Fruit fly (Drosophila melanogaster): ENCODE results near the gene CG15357.

The CG15357 gene

DNA sequence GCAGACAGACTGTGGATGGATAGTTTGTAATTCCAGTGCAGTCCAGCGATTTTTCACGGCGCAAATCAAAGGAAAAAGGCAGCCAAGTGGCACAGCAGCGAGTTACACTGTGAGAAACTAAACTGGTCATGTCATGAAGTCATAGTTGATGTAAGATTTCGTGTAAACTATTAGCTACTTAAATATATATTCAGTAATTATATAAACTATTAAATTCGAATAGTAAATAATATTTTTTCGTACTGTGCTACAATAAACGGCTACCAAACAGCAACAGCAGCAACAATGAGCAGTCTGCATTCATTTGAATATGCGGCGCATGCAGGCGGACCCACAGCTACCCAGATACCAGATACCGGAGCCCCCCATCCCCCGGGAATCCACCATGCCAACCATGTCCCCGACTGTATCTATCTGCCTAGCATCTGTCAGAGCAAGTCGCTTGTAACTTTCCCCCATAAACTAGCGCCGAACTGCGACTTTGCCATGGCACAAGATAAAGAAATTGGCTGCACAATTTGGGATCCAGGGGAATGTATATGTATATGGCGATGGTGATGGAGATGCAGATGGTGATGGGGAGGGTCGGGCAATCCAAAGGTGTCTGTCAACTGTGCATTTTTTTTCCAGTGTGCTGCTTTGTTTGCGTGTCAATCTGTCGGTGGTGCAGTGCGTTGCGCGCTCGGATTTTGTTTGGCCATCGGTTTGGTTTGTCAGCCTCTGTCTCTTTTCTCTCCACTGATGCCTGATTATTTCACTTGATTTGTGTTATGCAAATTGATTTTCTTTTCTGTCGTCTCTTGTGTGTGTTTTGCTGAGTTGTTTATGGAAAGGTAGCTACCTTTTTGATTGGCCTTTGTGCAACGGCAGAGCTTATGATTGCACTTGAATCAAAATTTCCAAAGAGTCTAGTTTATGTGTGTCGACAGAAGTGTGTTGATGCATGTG is 19.3 kb downstream of the CG15357 start (continued):
- TF ChIP-seq Mes4 (GFP tag; optimal IDR thresholded peaks at IDR 0.05), result no peak
- TF ChIP-seq kah (GFP tag; optimal IDR thresholded peaks at IDR 0.05), result no peak
- no peak for TF ChIP-seq sens-2 (GFP tag; IDR thresholded peaks at IDR 0.05)
- no peak for TF ChIP-seq CG6272 (GFP tag; IDR thresholded peaks at IDR 0.05)
- TF ChIP-seq Pdp1 (GFP tag; optimal IDR thresholded peaks at IDR 0.05), result no peak
- TF ChIP-seq ssp (GFP tag; IDR thresholded peaks at IDR 0.05), result no peak
- no peak for TF ChIP-seq CTCF (GFP tag; optimal IDR thresholded peaks at IDR 0.05)
- TF ChIP-seq Optix (GFP tag; IDR thresholded peaks at IDR 0.05), result no peak
- TF ChIP-seq dmrt11E (tag; optimal IDR thresholded peaks at IDR 0.05), result no peak
- no peak for TF ChIP-seq Mad (GFP tag; optimal IDR thresholded peaks at IDR 0.05)
- peak; percentile 48 for TF ChIP-seq gem (tag; optimal IDR thresholded peaks at IDR 0.05)
- TF ChIP-seq CG6813 (GFP tag; optimal IDR thresholded peaks at IDR 0.05), result no peak
- no peak for TF ChIP-seq Opbp (GFP tag; IDR thresholded peaks at IDR 0.05; ENCODE audit: partially characterized antibody)
- no peak for TF ChIP-seq CG3065 (GFP tag; optimal IDR thresholded peaks at IDR 0.05)
- TF ChIP-seq CG11247 (GFP tag; IDR thresholded peaks at IDR 0.05), result no peak
- peak; percentile 17; the same call in 1 of the 2 replicates for TF ChIP-seq slbo (GFP tag; IDR thresholded peaks at IDR 0.05)
- TF ChIP-seq CG12071 (GFP tag; optimal IDR thresholded peaks at IDR 0.05), result no peak
- no peak for TF ChIP-seq danr (GFP tag; IDR thresholded peaks at IDR 0.05)
- no peak for TF ChIP-seq Oaz (GFP tag; IDR thresholded peaks at IDR 0.05)
- TF ChIP-seq gt (GFP tag; IDR thresholded peaks at IDR 0.05), result no peak
- no peak for TF ChIP-seq CG18011 (GFP tag; optimal IDR thresholded peaks at IDR 0.05)
- no peak for TF ChIP-seq CG31388 (GFP tag; optimal IDR thresholded peaks at IDR 0.05)
- TF ChIP-seq Bdp1 (GFP tag; optimal IDR thresholded peaks at IDR 0.05), result no peak
- TF ChIP-seq pho (GFP tag; optimal IDR thresholded peaks at IDR 0.05), result no peak
- no peak for TF ChIP-seq CG10274 (GFP tag; optimal IDR thresholded peaks at IDR 0.05)
- no peak for TF ChIP-seq Tbp (GFP tag; optimal IDR thresholded peaks at IDR 0.05)
- no peak for TF ChIP-seq CG5180 (GFP tag; optimal IDR thresholded peaks at IDR 0.05)
- TF ChIP-seq Usf (GFP tag; optimal IDR thresholded peaks at IDR 0.05), result no peak
- TF ChIP-seq repo (GFP tag; optimal IDR thresholded peaks at IDR 0.05), result no peak
- no peak for TF ChIP-seq Neu2 (GFP tag; optimal IDR thresholded peaks at IDR 0.05; ENCODE audit: borderline replicate concordance)
- TF ChIP-seq tx (GFP tag; optimal IDR thresholded peaks at IDR 0.05), result no peak
- TF ChIP-seq Hmx (GFP tag; optimal IDR thresholded peaks at IDR 0.05), result no peak
- TF ChIP-seq row (GFP tag; IDR thresholded peaks at IDR 0.05), result peak; percentile 49; the same call in 2 of the 3 replicates
- TF ChIP-seq fd3F (GFP tag; optimal IDR thresholded peaks at IDR 0.05), result no peak
- TF ChIP-seq CG13296 (GFP tag; optimal IDR thresholded peaks at IDR 0.05), result no peak
- TF ChIP-seq Hr3 (GFP tag; optimal IDR thresholded peaks at IDR 0.05), result peak; percentile 9
- TF ChIP-seq ewg (GFP tag; optimal IDR thresholded peaks at IDR 0.05), result peak; percentile 9
- TF ChIP-seq sqz (GFP tag; optimal IDR thresholded peaks at IDR 0.05), result no peak
- TF ChIP-seq CG2120 (GFP tag; optimal IDR thresholded peaks at IDR 0.05), result no peak
- no peak for TF ChIP-seq yki (optimal IDR thresholded peaks at IDR 0.05)
- no peak for TF ChIP-seq CG14710 (tag; optimal IDR thresholded peaks at IDR 0.05)
- TF ChIP-seq CG3407 (GFP tag; optimal IDR thresholded peaks at IDR 0.05), result no peak
- peak; percentile 7 for TF ChIP-seq Ssrp (tag; optimal IDR thresholded peaks at IDR 0.05)
- TF ChIP-seq fd64A (GFP tag; optimal IDR thresholded peaks at IDR 0.05), result no peak
- TF ChIP-seq Oli (tag; optimal IDR thresholded peaks at IDR 0.05), result peak; percentile 2
- TF ChIP-seq CG12155 (GFP tag; optimal IDR thresholded peaks at IDR 0.05), result no peak
- TF ChIP-seq klu (GFP tag; IDR thresholded peaks at IDR 0.05), result no peak
- TF ChIP-seq CG3847 (GFP tag; IDR thresholded peaks at IDR 0.05), result no peak
- TF ChIP-seq CG17802 (tag; optimal IDR thresholded peaks at IDR 0.05), result no peak
- TF ChIP-seq CG10979 (tag; optimal IDR thresholded peaks at IDR 0.05), result peak; percentile 40
